Fruit fly (Drosophila melanogaster): ENCODE data around the gene GlcAT-I.

Gene GlcAT-I

DNA sequence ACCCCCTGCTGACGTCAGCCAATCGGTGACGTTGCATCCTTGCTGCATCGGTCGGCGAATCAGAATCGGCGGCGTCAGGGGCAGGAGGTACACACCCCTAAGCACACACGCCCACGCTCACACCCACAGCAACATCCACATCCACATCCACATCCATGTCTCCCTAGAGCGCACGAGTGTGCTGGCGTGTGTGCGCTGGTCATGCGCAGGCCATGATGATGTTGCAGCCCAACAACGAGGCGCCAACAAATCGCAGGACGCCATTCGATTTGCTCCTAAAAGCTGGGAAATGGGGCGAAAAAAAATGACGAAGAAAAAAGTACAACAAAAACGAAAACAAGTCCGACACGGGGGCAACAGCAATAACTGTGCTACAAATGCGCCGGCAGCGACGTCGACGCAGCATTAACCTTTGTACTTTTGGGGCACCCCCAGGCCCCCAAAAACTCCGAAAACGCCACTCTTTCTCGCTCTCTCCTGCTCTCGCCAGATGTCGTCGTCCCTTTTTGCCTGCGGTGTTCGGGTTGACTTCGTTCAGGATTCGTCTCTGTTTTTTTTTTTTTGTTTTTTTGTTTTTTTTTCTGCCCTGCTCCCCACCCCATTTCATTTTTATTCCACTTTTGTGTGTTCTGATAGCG lies 41.9 kb upstream of the GlcAT-I start (continued):
- TF ChIP-seq Nf-YB (GFP tag; optimal IDR thresholded peaks at IDR 0.05) (peak; percentile 87), Deaf1 (tag; optimal IDR thresholded peaks at IDR 0.05) (peak; percentile 81), CG31441 (GFP tag; IDR thresholded peaks at IDR 0.05) (no peak), trh (GFP tag; optimal IDR thresholded peaks at IDR 0.05) (no peak), MTF-1 (GFP tag; optimal IDR thresholded peaks at IDR 0.05; ENCODE audit: borderline replicate concordance) (no peak), vfl (GFP tag; optimal IDR thresholded peaks at IDR 0.05) (no peak), CG11504 (tag; optimal IDR thresholded peaks at IDR 0.05) (no peak), CG18476 (GFP tag; optimal IDR thresholded peaks at IDR 0.05) (no peak), CG6813 (GFP tag; optimal IDR thresholded peaks at IDR 0.05) (no peak), CoRest (tag; optimal IDR thresholded peaks at IDR 0.05) (no peak), Spps (tag; optimal IDR thresholded peaks at IDR 0.05) (no peak), dmrt11E (tag; optimal IDR thresholded peaks at IDR 0.05) (no peak), Dip3 (GFP tag; optimal IDR thresholded peaks at IDR 0.05) (no peak), lilli (GFP tag; optimal IDR thresholded peaks at IDR 0.05) (no peak), PHDP (tag; optimal IDR thresholded peaks at IDR 0.05) (no peak), Camta (GFP tag; optimal IDR thresholded peaks at IDR 0.05) (no peak), Sry-δ (GFP tag; optimal IDR thresholded peaks at IDR 0.05) (no peak)

DNA sequence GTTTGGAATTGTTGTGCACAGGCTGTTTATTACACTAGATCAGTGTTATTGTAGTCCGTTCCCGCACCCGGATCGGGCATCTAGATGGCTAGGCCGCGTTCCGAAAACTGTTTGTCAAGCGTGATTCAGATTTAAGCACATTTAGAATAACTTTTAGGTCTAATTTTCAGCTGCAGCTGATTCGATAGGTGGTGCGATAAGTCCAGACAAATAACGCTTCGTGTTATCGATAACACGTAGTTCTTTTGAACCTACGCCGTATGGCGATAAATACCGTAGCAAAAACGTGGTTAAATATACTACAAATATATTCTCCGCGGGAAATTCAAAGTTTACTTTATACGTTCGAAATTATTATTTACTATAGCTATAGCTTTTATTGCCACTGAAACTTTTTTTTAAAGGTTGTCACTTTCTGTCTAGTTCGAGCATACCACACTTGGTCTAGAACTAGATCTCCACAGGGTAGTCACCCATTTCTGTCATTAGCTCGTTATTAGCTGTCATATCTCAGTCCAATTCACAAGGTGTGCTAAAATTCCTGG lies 30.1 kb upstream of the GlcAT-I start, which contains the start of the genes Cmtr1 and CG15375:
Gene Cmtr1, minus strand, starts transcription at position 208 of the 545 bp plus-strand sequence.
Gene CG15375, plus strand, starts transcription at position 495 of the 545 bp plus-strand sequence.
- no peak for TF ChIP-seq phol (tag; optimal IDR thresholded peaks at IDR 0.05)
- peak; percentile 80 for TF ChIP-seq ato (GFP tag; IDR thresholded peaks at IDR 0.05; ENCODE audit: partially characterized antibody)
- TF ChIP-seq HmgZ (tag; optimal IDR thresholded peaks at IDR 0.05): peak; percentile 7
- no peak for TF ChIP-seq Doc2 (GFP tag; IDR thresholded peaks at IDR 0.05)
- TF ChIP-seq E2f2 (GFP tag; IDR thresholded peaks at IDR 0.05): peak; percentile 92
- no peak for TF ChIP-seq Max (GFP tag; optimal IDR thresholded peaks at IDR 0.05)
- no peak for TF ChIP-seq CG6813 (GFP tag; optimal IDR thresholded peaks at IDR 0.05)
- peak; percentile 72; the same call in 2 of the 3 replicates for TF ChIP-seq hb (GFP tag; IDR thresholded peaks at IDR 0.05; ENCODE audit: partially characterized antibody)
- TF ChIP-seq Sry-δ (GFP tag; optimal IDR thresholded peaks at IDR 0.05): peak; percentile 78
- peak; percentile 81 for TF ChIP-seq unc-4 (GFP tag; IDR thresholded peaks at IDR 0.05; ENCODE audit: partially characterized antibody)
- peak; percentile 82 for TF ChIP-seq HLH4C (GFP tag; IDR thresholded peaks at IDR 0.05; ENCODE audit: partially characterized antibody)
- peak; percentile 87 for TF ChIP-seq Dref (GFP tag; IDR thresholded peaks at IDR 0.05)
- TF ChIP-seq CG2875 (GFP tag; optimal IDR thresholded peaks at IDR 0.05): no peak
- peak; percentile 76 for TF ChIP-seq BEAF-32 (GFP tag; optimal IDR thresholded peaks at IDR 0.05)
- peak; percentile 79 for TF ChIP-seq CG14860 (GFP tag; IDR thresholded peaks at IDR 0.05; ENCODE audit: partially characterized antibody)
- peak; percentile 85 for TF ChIP-seq amos (GFP tag; IDR thresholded peaks at IDR 0.05; ENCODE audit: partially characterized antibody)
- TF ChIP-seq Scr (GFP tag; IDR thresholded peaks at IDR 0.05; ENCODE audit: partially characterized antibody): peak; percentile 77
- TF ChIP-seq Med (GFP tag): peak; percentile 25
- peak; percentile 68 for TF ChIP-seq nerfin-2 (GFP tag; IDR thresholded peaks at IDR 0.05; ENCODE audit: partially characterized antibody)
- TF ChIP-seq CHES-1-like (GFP tag; optimal IDR thresholded peaks at IDR 0.05): no peak
- TF ChIP-seq CG11085 (GFP tag; IDR thresholded peaks at IDR 0.05): no peak
- peak; percentile 1 for TF ChIP-seq CG3995 (GFP tag; optimal IDR thresholded peaks at IDR 0.05)
- TF ChIP-seq Aef1 (GFP tag; IDR thresholded peaks at IDR 0.05): no peak
- no peak for TF ChIP-seq croc (GFP tag; conservative IDR thresholded peaks at IDR 0.05)
- TF ChIP-seq CG15514 (GFP tag; optimal IDR thresholded peaks at IDR 0.05): peak; percentile 98
- TF ChIP-seq az2 (GFP tag; optimal IDR thresholded peaks at IDR 0.05): no peak
- TF ChIP-seq dm (GFP tag; optimal IDR thresholded peaks at IDR 0.05): peak; percentile 47
- TF ChIP-seq CG7963 (GFP tag; IDR thresholded peaks at IDR 0.05; ENCODE audit: partially characterized antibody): peak; percentile 74
- TF ChIP-seq sens (GFP tag): peak; percentile 53
- peak; percentile 85 for TF ChIP-seq bbx (GFP tag; IDR thresholded peaks at IDR 0.05; ENCODE audit: partially characterized antibody)
- peak; percentile 85 for TF ChIP-seq Dp (GFP tag; optimal IDR thresholded peaks at IDR 0.05)
- peak; percentile 87 for TF ChIP-seq CG13287 (GFP tag; IDR thresholded peaks at IDR 0.05; ENCODE audit: partially characterized antibody)
